Fruit fly (Drosophila melanogaster) whole organism, embryonic: ENCODE measurements around the gene Sfxn2.
A peak's percentile ranks its signal among the peaks of the same experiment; 100 is the strongest.

Experiments
- Atf6 ChIP-seq: fragments of 200-800 bp; sonication (Bioruptor generic); IDR thresholded peaks from 2 replicates; pipeline ENCODE4 v1.3.6; 2022; ENCODE audit warnings: missing biosample characterization, missing genetic modification characterization
- Awh ChIP-seq: fragments of 200-800 bp; sonication (Bioruptor generic); IDR thresholded peaks from 2 replicates; pipeline ENCODE4, ENCODE4 v1.3.6; 2022; ENCODE audit warnings: missing biosample characterization, missing genetic modification characterization
- Bteb2 ChIP-seq: fragments of 200-800 bp; sonication (Bioruptor generic); optimal IDR thresholded peaks from 2 replicates; lab custom pipeline; 2016; ENCODE audit warnings: missing biosample characterization, missing genetic modification characterization
- C15 ChIP-seq: fragments of 200-800 bp; sonication (Bioruptor generic); IDR thresholded peaks from 3 replicates; pipeline ENCODE4 v1.3.6; 2022; ENCODE audit warnings: missing biosample characterization, missing genetic modification characterization
- CG10543 ChIP-seq: fragments of 200-800 bp; sonication (Bioruptor generic); optimal IDR thresholded peaks from 3 replicates; lab custom pipeline; 2017; ENCODE audit warnings: missing biosample characterization, mild to moderate bottlenecking, missing genetic modification characterization, moderate library complexity
- CG12299 ChIP-seq: fragments of 200-800 bp; sonication (Bioruptor generic); optimal IDR thresholded peaks from 2 replicates; lab custom pipeline; 2018; ENCODE audit warnings: missing biosample characterization, mild to moderate bottlenecking, missing genetic modification characterization
- CG2120 ChIP-seq: fragments of 200-800 bp; sonication (Bioruptor generic); optimal IDR thresholded peaks from 3 replicates; lab custom pipeline; 2016; ENCODE audit warnings: missing biosample characterization, missing genetic modification characterization
- CG2678 ChIP-seq: fragments of 200-800 bp; sonication (Bioruptor generic); optimal IDR thresholded peaks from 3 replicates; lab custom pipeline; 2019; ENCODE audit warnings: missing biosample characterization, mild to moderate bottlenecking, missing genetic modification characterization, moderate library complexity
- CG2889 ChIP-seq: fragments of 200-800 bp; sonication (Bioruptor generic); IDR thresholded peaks from 3 replicates; pipeline ENCODE4 v1.3.6; 2022; ENCODE audit warnings: missing biosample characterization, missing genetic modification characterization
- CG3065 ChIP-seq: fragments of 200-800 bp; sonication (Bioruptor generic); optimal IDR thresholded peaks from 2 replicates; lab custom pipeline; 2016; ENCODE audit warnings: missing biosample characterization, missing genetic modification characterization
- CG31365 ChIP-seq: fragments of 200-800 bp; sonication (Bioruptor generic); optimal IDR thresholded peaks from 2 replicates; lab custom pipeline; 2018; ENCODE audit warnings: missing biosample characterization, mild to moderate bottlenecking, missing genetic modification characterization
- CG4328 ChIP-seq: fragments of 200-800 bp; sonication (Bioruptor generic); optimal IDR thresholded peaks from 3 replicates; lab custom pipeline; 2017; ENCODE audit warnings: missing biosample characterization, missing genetic modification reagents, missing genetic modification characterization
- CG5953 ChIP-seq: fragments of 200-800 bp; sonication (Bioruptor generic); IDR thresholded peaks from 2 replicates; pipeline ENCODE4 v1.3.6; 2022; ENCODE audit warnings: missing biosample characterization, missing genetic modification characterization
- CG6272 ChIP-seq: fragments of 200-800 bp; sonication (Bioruptor generic); IDR thresholded peaks from 2 replicates; pipeline ENCODE4 v1.3.6; 2022; ENCODE audit warnings: missing biosample characterization, missing genetic modification characterization
- CG6683 ChIP-seq: fragments of 200-800 bp; sonication (Bioruptor generic); optimal IDR thresholded peaks from 2 replicates; lab custom pipeline; 2017; ENCODE audit warnings: missing biosample characterization, mild to moderate bottlenecking, missing genetic modification characterization, missing genetic modification reagents
- CG7357 ChIP-seq: fragments of 200-800 bp; sonication (Bioruptor generic); IDR thresholded peaks from 3 replicates; pipeline ENCODE4 v1.3.6; 2022; ENCODE audit warnings: missing biosample characterization, missing genetic modification characterization
- CG7786 ChIP-seq: fragments of 200-800 bp; sonication (Bioruptor generic); optimal IDR thresholded peaks from 2 replicates; lab custom pipeline; 2016; ENCODE audit warnings: missing biosample characterization, missing genetic modification characterization
- CG8765 ChIP-seq: fragments of 200-800 bp; sonication (Bioruptor generic); IDR thresholded peaks from 2 replicates; pipeline ENCODE4 v1.3.6; 2022; ENCODE audit warnings: missing biosample characterization, missing genetic modification characterization
- CG8944 ChIP-seq: fragments of 200-800 bp; sonication (Bioruptor generic); optimal IDR thresholded peaks from 3 replicates; lab custom pipeline; 2016; ENCODE audit warnings: missing biosample characterization, missing genetic modification characterization
- Dad ChIP-seq: fragments of 200-800 bp; sonication (Bioruptor generic); optimal IDR thresholded peaks from 3 replicates; lab custom pipeline; 2016; ENCODE audit warnings: missing biosample characterization, missing genetic modification characterization
- Doc3 ChIP-seq: fragments of 200-800 bp; sonication (Bioruptor generic); IDR thresholded peaks from 3 replicates; pipeline ENCODE4 v1.3.6; 2022; ENCODE audit warnings: missing biosample characterization, missing genetic modification characterization; ENCODE audit not compliant: partially characterized antibody
- HHEX ChIP-seq: fragments of 200-800 bp; sonication (Bioruptor generic); optimal IDR thresholded peaks from 3 replicates; lab custom pipeline; 2017; ENCODE audit warnings: missing biosample characterization, mild to moderate bottlenecking, missing genetic modification characterization, missing genetic modification reagents
- Hr51 ChIP-seq, 2 experiments: fragments of 200-800 bp; sonication (Bioruptor generic); optimal IDR thresholded peaks; 2 replicates in 1 of 2; 3 replicates in 1 of 2; lab custom pipeline; 2016 to 2018; ENCODE audit warnings: missing biosample characterization in 2 of 2, missing genetic modification characterization in 2 of 2, mild to moderate bottlenecking in 1 of 2, moderate library complexity in 1 of 2
- Kr ChIP-seq: fragments of 200-800 bp; sonication (Bioruptor generic); optimal IDR thresholded peaks from 2 replicates; lab custom pipeline; 2017; ENCODE audit warnings: missing biosample characterization, mild to moderate bottlenecking, missing genetic modification characterization
- Lhr ChIP-seq: fragments of 200-800 bp; sonication (Bioruptor generic); optimal IDR thresholded peaks from 3 replicates; lab custom pipeline; 2017; ENCODE audit warnings: mild to moderate bottlenecking, missing biosample characterization, missing genetic modification reagents, missing genetic modification characterization
- NfI ChIP-seq: fragments of 200-800 bp; sonication (Bioruptor generic); optimal IDR thresholded peaks from 3 replicates; lab custom pipeline; 2018; ENCODE audit warnings: missing biosample characterization, mild to moderate bottlenecking, missing genetic modification characterization, moderate library complexity
- Sox100B ChIP-seq: fragments of 200-800 bp; sonication (Bioruptor generic); optimal IDR thresholded peaks from 3 replicates; lab custom pipeline; 2018; ENCODE audit warnings: missing biosample characterization, mild to moderate bottlenecking, missing genetic modification characterization
- Trl ChIP-seq, 3 experiments: fragments of >200 bp in 2 of 3; fragments of 200-800 bp in 1 of 3; sonication (Bioruptor generic) in 1 of 3; optimal IDR thresholded peaks; 2 replicates in 1 of 3; 3 replicates in 2 of 3; lab custom pipeline; 2016 to 2017; ENCODE audit warnings: missing biosample characterization in 1 of 3, missing genetic modification characterization in 1 of 3
- Usf ChIP-seq: fragments of 200-800 bp; sonication (Bioruptor generic); optimal IDR thresholded peaks from 2 replicates; lab custom pipeline; 2017; ENCODE audit warnings: missing genotype, missing biosample characterization, missing genetic modification characterization
- Vsx1 ChIP-seq: fragments of 200-800 bp; sonication (Bioruptor generic); optimal IDR thresholded peaks from 2 replicates; lab custom pipeline; 2017; ENCODE audit warnings: missing biosample characterization, mild to moderate bottlenecking, missing genetic modification characterization, missing genetic modification reagents
- ac ChIP-seq: fragments of 200-800 bp; sonication (Bioruptor generic); optimal IDR thresholded peaks from 3 replicates; lab custom pipeline; 2017; ENCODE audit warnings: missing biosample characterization, mild to moderate bottlenecking, missing genetic modification characterization
- ato ChIP-seq: fragments of 200-800 bp; sonication (Bioruptor generic); IDR thresholded peaks from 2 replicates; pipeline ENCODE4 v1.3.6; 2022; ENCODE audit warnings: missing biosample characterization, missing genetic modification characterization; ENCODE audit not compliant: partially characterized antibody
- bowl ChIP-seq: fragments of 200-800 bp; sonication (Bioruptor generic); IDR thresholded peaks from 2 replicates; pipeline ENCODE4 v1.3.6; 2022; ENCODE audit warnings: missing biosample characterization, missing genetic modification characterization
- cad ChIP-seq: fragments of >200 bp; optimal IDR thresholded peaks from 2 replicates; lab custom pipeline; 2017; ENCODE audit warnings: missing biosample characterization, missing genetic modification characterization
- chinmo ChIP-seq: fragments of 200-800 bp; sonication (Bioruptor generic); IDR thresholded peaks from 4 replicates; pipeline ENCODE4 v1.3.6; 2022; ENCODE audit warnings: missing biosample characterization, missing genetic modification characterization; ENCODE audit not compliant: partially characterized antibody
- croc ChIP-seq: fragments of 200-800 bp; sonication (Bioruptor generic); conservative IDR thresholded peaks from 3 replicates; pipeline ENCODE4 v1.3.6; 2022; ENCODE audit warnings: missing biosample characterization, missing genetic modification characterization
- cwo ChIP-seq: fragments of 200-800 bp; sonication (Bioruptor generic); optimal IDR thresholded peaks from 3 replicates; lab custom pipeline; 2017; ENCODE audit warnings: missing biosample characterization, missing genetic modification characterization, mild to moderate bottlenecking, moderate library complexity, missing genetic modification reagents
- dati ChIP-seq: fragments of 200-800 bp; sonication (Bioruptor generic); IDR thresholded peaks from 2 replicates; pipeline ENCODE4 v1.3.6; 2022; ENCODE audit warnings: missing biosample characterization, missing genetic modification characterization
- gt ChIP-seq: fragments of 200-800 bp; sonication (Bioruptor generic); IDR thresholded peaks from 2 replicates; pipeline ENCODE4 v1.3.6; 2022; ENCODE audit warnings: missing biosample characterization, missing genetic modification characterization
- hb ChIP-seq: fragments of 200-800 bp; sonication (Bioruptor generic); IDR thresholded peaks from 3 replicates; pipeline ENCODE4 v1.3.6; 2022; ENCODE audit warnings: missing biosample characterization, missing genetic modification characterization; ENCODE audit not compliant: partially characterized antibody
- knrl ChIP-seq: fragments of 200-800 bp; sonication (Bioruptor generic); IDR thresholded peaks from 3 replicates; pipeline ENCODE4 v1.3.6; 2022; ENCODE audit warnings: missing biosample characterization, missing genetic modification characterization; ENCODE audit not compliant: partially characterized antibody
- mam ChIP-seq: fragments of 200-800 bp; sonication (Bioruptor generic); optimal IDR thresholded peaks from 3 replicates; lab custom pipeline; 2016; ENCODE audit warnings: missing biosample characterization, missing genetic modification characterization
- peb ChIP-seq: fragments of 200-800 bp; sonication (Bioruptor generic); IDR thresholded peaks from 2 replicates; pipeline ENCODE4 v1.3.6; 2022; ENCODE audit warnings: missing biosample characterization, missing genetic modification characterization
- sens-2 ChIP-seq: fragments of 200-800 bp; sonication (Bioruptor generic); IDR thresholded peaks from 2 replicates; pipeline ENCODE4 v1.3.6; 2022; ENCODE audit warnings: missing biosample characterization, missing genetic modification characterization
- tna ChIP-seq: fragments of 200-800 bp; sonication (Bioruptor generic); IDR thresholded peaks from 2 replicates; pipeline ENCODE4 v1.3.6; 2022; ENCODE audit warnings: missing biosample characterization, missing genetic modification characterization; ENCODE audit not compliant: partially characterized antibody
- tup ChIP-seq: fragments of 200-800 bp; sonication (Bioruptor generic); optimal IDR thresholded peaks from 2 replicates; lab custom pipeline; 2016; ENCODE audit warnings: missing biosample characterization, mild to moderate bottlenecking, missing genetic modification characterization, moderate library complexity
- usp ChIP-seq: fragments of >200 bp; optimal IDR thresholded peaks from 2 replicates; lab custom pipeline; 2017; ENCODE audit warnings: missing biosample characterization, missing genetic modification characterization
- yki ChIP-seq: fragments of >200 bp; optimal IDR thresholded peaks from 3 replicates; lab custom pipeline; 2018
- zf30C ChIP-seq: fragments of 200-800 bp; sonication (Bioruptor generic); optimal IDR thresholded peaks from 3 replicates; lab custom pipeline; 2018; ENCODE audit warnings: missing biosample characterization, mild to moderate bottlenecking, missing genetic modification characterization

The Sfxn2 gene

dm6 chr3L:19033154-19033811 lies 29.7 kb upstream of the Sfxn2 start (continued):
- TF ChIP-seq tna (GFP tag; lab: Robert Waterston, UW) (no peak), CG3065 (GFP tag; lab: Kevin White, UChicago) (no peak), CG7357 (GFP tag; lab: Robert Waterston, UW) (peak; percentile 44; the same call in 1 of the 3 replicates), ato (GFP tag; lab: Robert Waterston, UW) (no peak), bowl (no peak), dati (GFP tag; lab: Robert Waterston, UW) (no peak), usp (no peak), Dad (GFP tag; lab: Kevin White, UChicago) (no peak), CG6272 (GFP tag; lab: Robert Waterston, UW) (peak; percentile 40; the same call in 1 of the 2 replicates), Usf (GFP tag; lab: Kevin White, UChicago) (peak; percentile 40), CG7786 (GFP tag; lab: Kevin White, UChicago) (no peak), Lhr (GFP tag; lab: Kevin White, UChicago) (peak; percentile 38), chinmo (GFP tag; lab: Robert Waterston, UW) (no peak), Kr (GFP tag; lab: Kevin White, UChicago) (no peak), CG8944 (GFP tag; lab: Kevin White, UChicago) (no peak), sens-2 (peak; percentile 55), Atf6 (GFP tag; lab: Robert Waterston, UW) (peak; percentile 26; the same call in 1 of the 2 replicates), Trl (optimal IDR thresholded peaks at IDR 0.05; lab: Kevin White, UChicago) (no peak), Trl (GFP tag; optimal IDR thresholded peaks at IDR 0.05; lab: Kevin White, UChicago) (no peak), peb (GFP tag; lab: Robert Waterston, UW) (0 out of 2 replicates have a peak, but pooled peaks have one; percentile 45), knrl (GFP tag; lab: Robert Waterston, UW) (no peak), Vsx1 (GFP tag; lab: Kevin White, UChicago) (peak; percentile 26), cwo (peak; percentile 10), HHEX (GFP tag; lab: Kevin White, UChicago) (peak; percentile 62), tup (GFP tag; lab: Kevin White, UChicago) (peak; percentile 29), CG4328 (peak; percentile 47), CG5953 (no peak), mam (GFP tag; lab: Kevin White, UChicago) (no peak), croc (GFP tag; lab: Robert Waterston, UW) (peak; percentile 81), CG2889 (GFP tag; lab: Robert Waterston, UW) (no peak), CG10543 (peak; percentile 7), hb (GFP tag; lab: Robert Waterston, UW) (no peak), CG2678 (tag; lab: Kevin White, UChicago) (peak; percentile 80), Bteb2 (GFP tag; lab: Kevin White, UChicago) (no peak), Sox100B (GFP tag; lab: Kevin White, UChicago) (peak; percentile 70), yki (lab: Kevin White, UChicago) (no peak), CG8765 (GFP tag; lab: Robert Waterston, UW) (peak; percentile 80; the same call in 1 of the 2 replicates), ac (GFP tag; lab: Kevin White, UChicago) (peak; percentile 84), CG2120 (GFP tag; lab: Kevin White, UChicago) (no peak), C15 (GFP tag; lab: Robert Waterston, UW) (no peak), zf30C (GFP tag; lab: Kevin White, UChicago) (peak; percentile 93), Awh (GFP tag; lab: Robert Waterston, UW) (peak; percentile 48; the same call in 1 of the 2 replicates), CG12299 (tag; lab: Kevin White, UChicago) (no peak), Hr51 (GFP tag; optimal IDR thresholded peaks at IDR 0.05; lab: Kevin White, UChicago) (peak in 1 of 2 experiments; percentile 59), gt (no peak; the same call in 1 of the 2 replicates), CG31365 (tag; lab: Kevin White, UChicago) (no peak), cad (GFP tag; lab: Kevin White, UChicago) (peak; percentile 84), Doc3 (GFP tag; lab: Robert Waterston, UW) (no peak), NfI (GFP tag; lab: Kevin White, UChicago) (peak; percentile 14), CG6683 (GFP tag; lab: Kevin White, UChicago) (no peak)
